Worm (Caenorhabditis elegans) whole organism, L2 larva: ENCODE data around the gene fln-2.

ENCODE experiments used
- F13H6.1 ChIP-seq: sonication (generic microtip); optimal IDR thresholded peaks from 2 replicates; lab custom pipeline; 2016; ENCODE audit warnings: missing genetic modification characterization, missing compliant biosample characterization
- ama-1 ChIP-seq: fragments of 150-350 bp; optimal IDR thresholded peaks from 2 replicates; lab custom pipeline; 2018; ENCODE audit warnings: inconsistent platforms
- lsy-2 ChIP-seq, 2 experiments: fragments of 150-350 bp in 1 of 2; sonication (generic microtip) in 1 of 2; optimal IDR thresholded peaks; 2 replicates each; lab custom pipeline; 2014 to 2017; ENCODE audit warnings: missing biosample characterization in 2 of 2, missing genetic modification characterization in 2 of 2
- ztf-11 ChIP-seq: sonication (generic microtip); optimal IDR thresholded peaks from 2 replicates; lab custom pipeline; 2017; ENCODE audit warnings: missing biosample characterization, missing genetic modification characterization

ce11 chrX:9443871-9444270, 46.4 kb downstream of the fln-2 start:
- TF ChIP-seq lsy-2 (tag; optimal IDR thresholded peaks at IDR 0.05; lab: Kevin White, UChicago) (no peak), ztf-11 (tag; lab: Kevin White, UChicago) (no peak), F13H6.1 (no peak), ama-1 (lab: Kevin White, UChicago) (no peak)
